Fruit fly (Drosophila melanogaster): ENCODE data around the gene Jwa.

Jwa gene

DNA sequence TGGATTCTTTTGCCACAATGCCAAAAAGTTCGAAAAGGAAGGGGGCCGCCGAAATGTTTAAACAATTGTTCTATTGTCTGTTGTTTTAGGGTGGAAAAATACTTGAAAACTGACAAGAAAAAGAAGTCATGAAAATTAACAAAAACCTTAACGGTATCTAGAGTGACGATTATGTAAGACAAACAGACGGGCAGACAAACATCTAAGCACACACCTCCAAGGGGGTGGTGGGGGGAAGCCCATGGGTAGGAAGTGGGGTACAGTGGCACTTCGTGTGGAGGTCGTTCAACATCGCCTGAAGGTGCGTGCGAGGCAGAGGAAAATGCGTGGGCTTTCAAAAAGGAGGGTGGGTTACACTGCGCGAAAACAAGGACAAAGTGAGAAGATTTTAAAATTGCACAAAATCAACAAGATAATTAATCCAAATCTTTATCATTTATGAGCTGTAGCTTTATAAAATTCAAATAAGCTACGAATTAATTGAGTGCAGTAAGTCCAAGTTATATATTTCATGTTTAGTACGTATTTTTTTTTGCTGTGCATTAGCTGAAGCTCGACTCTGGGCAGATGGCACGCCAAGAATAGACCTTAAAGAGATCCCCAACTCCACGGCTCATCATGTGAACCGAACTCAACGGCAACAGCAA is 12.0 kb upstream of the Jwa start (continued):
- TF ChIP-seq Hmx (GFP tag; optimal IDR thresholded peaks at IDR 0.05) (no peak), repo (GFP tag; optimal IDR thresholded peaks at IDR 0.05) (no peak), her (GFP tag; optimal IDR thresholded peaks at IDR 0.05) (no peak), CG17829 (tag; optimal IDR thresholded peaks at IDR 0.05) (no peak), lmd (GFP tag; IDR thresholded peaks at IDR 0.05) (no peak), CG14441 (GFP tag; IDR thresholded peaks at IDR 0.05) (no peak), hth (optimal IDR thresholded peaks at IDR 0.05) (no peak), CG12659 (GFP tag; optimal IDR thresholded peaks at IDR 0.05) (no peak), insv (GFP tag; optimal IDR thresholded peaks at IDR 0.05) (no peak), C15 (GFP tag; IDR thresholded peaks at IDR 0.05) (no peak), Dref (GFP tag; IDR thresholded peaks at IDR 0.05) (no peak), CG42726 (GFP tag; IDR thresholded peaks at IDR 0.05; ENCODE audit: partially characterized antibody) (no peak), lab (GFP tag; optimal IDR thresholded peaks at IDR 0.05) (peak; percentile 54), eve (GFP tag; optimal IDR thresholded peaks at IDR 0.05) (no peak), CG11247 (GFP tag; IDR thresholded peaks at IDR 0.05) (no peak; the same call in 1 of the 2 replicates), nerfin-1 (tag; optimal IDR thresholded peaks at IDR 0.05) (no peak), bcd (GFP tag; optimal IDR thresholded peaks at IDR 0.05) (peak; percentile 25), exex (tag; optimal IDR thresholded peaks at IDR 0.05) (no peak), tin (GFP tag; optimal IDR thresholded peaks at IDR 0.05) (no peak), CG10543 (GFP tag; optimal IDR thresholded peaks at IDR 0.05) (no peak), Lhr (GFP tag; optimal IDR thresholded peaks at IDR 0.05) (no peak), CG15601 (tag; optimal IDR thresholded peaks at IDR 0.05) (peak; percentile 8), CG12391 (tag; optimal IDR thresholded peaks at IDR 0.05) (no peak), cad (GFP tag; optimal IDR thresholded peaks at IDR 0.05) (no peak), tll (GFP tag; optimal IDR thresholded peaks at IDR 0.05) (no peak), CG10321 (GFP tag; IDR thresholded peaks at IDR 0.05) (0 out of 2 replicates have a peak, but pooled peaks have one; percentile 8), CG18764 (GFP tag; optimal IDR thresholded peaks at IDR 0.05) (no peak), zen2 (GFP tag; IDR thresholded peaks at IDR 0.05; ENCODE audit: partially characterized antibody) (no peak), Doc2 (GFP tag; IDR thresholded peaks at IDR 0.05) (no peak), CG5245 (GFP tag; optimal IDR thresholded peaks at IDR 0.05) (no peak), CG6689 (GFP tag; IDR thresholded peaks at IDR 0.05) (0 out of 2 replicates have a peak, but pooled peaks have one; percentile 24), CG1233 (GFP tag; optimal IDR thresholded peaks at IDR 0.05) (no peak), gt (GFP tag; IDR thresholded peaks at IDR 0.05) (no peak), CG18619 (GFP tag; optimal IDR thresholded peaks at IDR 0.05) (no peak), mirr (GFP tag; optimal IDR thresholded peaks at IDR 0.05) (peak; percentile 20), CG8281 (tag; optimal IDR thresholded peaks at IDR 0.05) (no peak), Opbp (GFP tag; IDR thresholded peaks at IDR 0.05; ENCODE audit: partially characterized antibody) (no peak), phol (tag; optimal IDR thresholded peaks at IDR 0.05) (no peak), Nf-YA (GFP tag; IDR thresholded peaks at IDR 0.05) (0 out of 2 replicates have a peak, but pooled peaks have one; percentile 18), CG2202 (tag; optimal IDR thresholded peaks at IDR 0.05) (peak; percentile 6), Chrac-16 (GFP tag; optimal IDR thresholded peaks at IDR 0.05) (no peak), Atf-2 (GFP tag; optimal IDR thresholded peaks at IDR 0.05) (no peak), CG12104 (GFP tag; optimal IDR thresholded peaks at IDR 0.05) (no peak), bab2 (GFP tag; optimal IDR thresholded peaks at IDR 0.05) (no peak), CG11560 (tag; IDR thresholded peaks at IDR 0.05) (no peak), Aef1 (GFP tag; IDR thresholded peaks at IDR 0.05) (no peak), cato (GFP tag; optimal IDR thresholded peaks at IDR 0.05; ENCODE audit: borderline replicate concordance) (no peak), B-H2 (GFP tag; optimal IDR thresholded peaks at IDR 0.05) (no peak), ken (GFP tag; IDR thresholded peaks at IDR 0.05) (no peak), Hr39 (optimal IDR thresholded peaks at IDR 0.05) (no peak), CG8924 (tag; optimal IDR thresholded peaks at IDR 0.05) (peak; percentile 28)

All from whole organism, embryonic.